Worm (Caenorhabditis elegans) whole organism, early embryonic: Measurements from ENCODE around the gene egl-47.

Source experiments
- F13C5.2 ChIP-seq: sonication (generic microtip); optimal IDR thresholded peaks from 2 replicates; lab custom pipeline; 2017; ENCODE audit warnings: mild to moderate bottlenecking, missing genetic modification characterization, inconsistent platforms, missing compliant biosample characterization
- ama-1 ChIP-seq: fragments of 150-350 bp; optimal IDR thresholded peaks from 2 replicates; lab custom pipeline; 2014
- ceh-13 ChIP-seq: fragments of 200-800 bp; sonication (Bioruptor generic); optimal IDR thresholded peaks from 2 replicates; lab custom pipeline; 2018; ENCODE audit warnings: mild to moderate bottlenecking, missing genetic modification characterization, missing compliant biosample characterization
- ceh-36 ChIP-seq: sonication (generic microtip); optimal IDR thresholded peaks from 2 replicates; lab custom pipeline; 2016; ENCODE audit warnings: missing genetic modification characterization, inconsistent platforms, missing compliant biosample characterization
- ets-7 ChIP-seq: sonication (generic microtip); optimal IDR thresholded peaks from 2 replicates; lab custom pipeline; 2016; ENCODE audit warnings: missing genotype, missing genetic modification characterization, missing compliant biosample characterization
- flt-1 ChIP-seq: fragments of 200-800 bp; sonication (Bioruptor generic); IDR thresholded peaks from 2 replicates; pipeline ENCODE4 v1.3.6; 2022; ENCODE audit warnings: missing genetic modification characterization, missing compliant biosample characterization
- hmg-4 ChIP-seq: fragments of 200-800 bp; sonication (Bioruptor generic); optimal IDR thresholded peaks from 2 replicates; lab custom pipeline; 2018; ENCODE audit warnings: mild to moderate bottlenecking, missing genetic modification characterization, missing compliant biosample characterization
- hnd-1 ChIP-seq: sonication (generic microtip); optimal IDR thresholded peaks from 2 replicates; lab custom pipeline; 2016; ENCODE audit warnings: missing genetic modification characterization, missing compliant biosample characterization
- scrt-1 ChIP-seq: fragments of 200-800 bp; sonication (Bioruptor generic); IDR thresholded peaks from 2 replicates; pipeline ENCODE4 v1.3.6; 2022; ENCODE audit warnings: missing genetic modification characterization, missing compliant biosample characterization
- tbx-11 ChIP-seq: fragments of 200-800 bp; sonication (Bioruptor generic); IDR thresholded peaks from 2 replicates; pipeline ENCODE4 v1.3.6; 2022; ENCODE audit warnings: missing genetic modification characterization, missing compliant biosample characterization
- tbx-37 ChIP-seq: fragments of 200-800 bp; sonication (Bioruptor generic); conservative IDR thresholded peaks from 2 replicates; pipeline ENCODE4 v1.3.6; 2022; ENCODE audit warnings: missing genetic modification reagents, missing genetic modification characterization, missing compliant biosample characterization
- tra-4 ChIP-seq: sonication (generic microtip); optimal IDR thresholded peaks from 2 replicates; lab custom pipeline; 2017; ENCODE audit warnings: missing genetic modification characterization, missing compliant biosample characterization

ce11 chrV:9930612-9931065 is 31.3 kb downstream of the egl-47 start, which contains the start of the genes rmh-2 and suds-3:
- TF ChIP-seq ceh-13 (GFP tag; lab: Kevin White, UChicago) = no peak
- no peak for TF ChIP-seq scrt-1
- no peak for TF ChIP-seq tbx-11 (GFP tag; lab: Robert Waterston, UW)
- TF ChIP-seq hmg-4 (GFP tag; lab: Kevin White, UChicago) = peak; percentile 7
- TF ChIP-seq tra-4 (tag; lab: Kevin White, UChicago) = no peak
- TF ChIP-seq ama-1 (lab: Kevin White, UChicago) = no peak
- no peak for TF ChIP-seq flt-1
- TF ChIP-seq F13C5.2 (tag; lab: Kevin White, UChicago) = no peak
- TF ChIP-seq hnd-1 (tag; lab: Kevin White, UChicago) = no peak
- no peak for TF ChIP-seq ceh-36
- TF ChIP-seq tbx-37 = no peak
- TF ChIP-seq ets-7 = no peak
